Worm (Caenorhabditis elegans): ENCODE measurements around the gene ZK512.7.

DNA sequence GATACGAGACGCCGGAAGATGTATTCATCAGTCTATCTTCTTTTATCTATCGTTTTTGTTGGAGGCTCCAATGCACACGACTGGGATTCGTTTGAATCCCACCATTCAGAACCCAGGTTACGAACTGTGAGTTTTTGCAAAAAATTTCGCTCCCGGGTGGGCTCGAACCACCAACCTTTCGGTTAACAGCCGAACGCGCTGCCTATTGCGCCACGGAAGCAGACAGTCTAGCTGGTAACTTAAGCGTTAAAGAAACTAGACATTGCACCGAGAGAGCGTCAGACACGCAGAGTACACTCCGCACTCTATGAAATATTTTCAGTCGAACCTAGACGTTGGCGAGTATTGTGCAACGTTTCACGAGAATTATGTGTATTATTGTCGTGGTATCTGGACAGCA is 34.4 kb downstream of the ZK512.7 start:
- TF ChIP-seq ZK546.5 (tag; optimal IDR thresholded peaks at IDR 0.05) (no peak), lin-39 (tag; optimal IDR thresholded peaks at IDR 0.05) (no peak), saeg-2 (GFP tag; IDR thresholded peaks at IDR 0.05) (0 out of 2 replicates have a peak, but pooled peaks have one; percentile 69)

All from whole organism, L4 larva.